Worm (Caenorhabditis elegans) whole organism, L4 larva: ENCODE measurements around the gene sng-1.

Experiments used
- F37D6.2 ChIP-seq: sonication (generic microtip); optimal IDR thresholded peaks from 2 replicates; lab custom pipeline; 2016; ENCODE audit warnings: mild to moderate bottlenecking, missing genetic modification characterization, missing compliant biosample characterization
- T20F7.1 ChIP-seq: fragments of 200-800 bp; sonication (Bioruptor generic); optimal IDR thresholded peaks from 2 replicates; lab custom pipeline; 2018; ENCODE audit warnings: mild to moderate bottlenecking, missing genetic modification characterization, missing compliant biosample characterization
- Y5F2A.4 ChIP-seq: fragments of 200-800 bp; sonication (Bioruptor generic); optimal IDR thresholded peaks from 2 replicates; lab custom pipeline; 2018; ENCODE audit warnings: mild to moderate bottlenecking, missing genetic modification characterization, missing compliant biosample characterization
- aha-1 ChIP-seq: fragments of 150-350 bp; peaks from one replicate; lab custom pipeline; 2014; ENCODE audit warnings: missing biosample characterization, missing genetic modification characterization
- ceh-28 ChIP-seq: fragments of 150-350 bp; optimal IDR thresholded peaks from 2 replicates; lab custom pipeline; 2014; ENCODE audit warnings: missing biosample characterization, missing genetic modification reagents, missing genetic modification characterization
- ctbp-1 ChIP-seq: fragments of 200-800 bp; sonication (Bioruptor generic); IDR thresholded peaks from 2 replicates; pipeline ENCODE4 v1.3.6; 2022; ENCODE audit warnings: missing genetic modification reagents, missing genetic modification characterization, missing compliant biosample characterization
- daf-16 ChIP-seq, 3 experiments: sonication (generic microtip); optimal IDR thresholded peaks; 2 replicates each; lab custom pipeline; 2016 to 2017; ENCODE audit warnings: missing genetic modification characterization in 3 of 3, missing genetic modification reagents in 3 of 3, mild to moderate bottlenecking in 2 of 3, missing compliant biosample characterization in 2 of 3, missing biosample characterization in 1 of 3, moderate library complexity in 1 of 3
- daf-19 ChIP-seq: fragments of 200-800 bp; sonication (Bioruptor generic); conservative IDR thresholded peaks from 2 replicates; pipeline ENCODE4 v1.3.6; 2022; ENCODE audit warnings: missing genetic modification characterization, missing compliant biosample characterization
- dmd-6 ChIP-seq: fragments of 200-800 bp; sonication (Bioruptor generic); IDR thresholded peaks from 2 replicates; pipeline ENCODE4 v1.3.6; 2022; ENCODE audit warnings: missing genetic modification reagents, missing genetic modification characterization, missing compliant biosample characterization
- dmd-8 ChIP-seq: fragments of 200-800 bp; sonication (Bioruptor generic); IDR thresholded peaks from 2 replicates; pipeline ENCODE4 v1.3.6; 2022; ENCODE audit warnings: missing genetic modification characterization, missing compliant biosample characterization
- dve-1 ChIP-seq: sonication (generic microtip); optimal IDR thresholded peaks from 2 replicates; lab custom pipeline; 2017; ENCODE audit warnings: antibody characterized with exemption, mild to moderate bottlenecking, missing genetic modification characterization, missing compliant biosample characterization; ENCODE audit not compliant: insufficient read depth
- egl-43 ChIP-seq: fragments of 200-800 bp; sonication (Bioruptor generic); IDR thresholded peaks from 2 replicates; pipeline ENCODE4 v1.3.6; 2022; ENCODE audit warnings: missing genetic modification reagents, missing genetic modification characterization, missing compliant biosample characterization
- fkh-10 ChIP-seq: fragments of 150-350 bp; optimal IDR thresholded peaks from 2 replicates; lab custom pipeline; 2014; ENCODE audit warnings: missing biosample characterization, missing genetic modification reagents, missing genetic modification characterization
- fos-1 ChIP-seq: fragments of 150-350 bp; optimal IDR thresholded peaks from 2 replicates; lab custom pipeline; 2014; ENCODE audit warnings: missing biosample characterization, missing genetic modification characterization
- gei-8 ChIP-seq: fragments of 200-800 bp; sonication (Bioruptor generic); optimal IDR thresholded peaks from 2 replicates; lab custom pipeline; 2018; ENCODE audit warnings: mild to moderate bottlenecking, missing genetic modification characterization, missing compliant biosample characterization
- hif-1 ChIP-seq, 2 experiments: sonication (generic microtip); optimal IDR thresholded peaks; 2 replicates each; lab custom pipeline; 2016 to 2017; ENCODE audit warnings: missing compliant biosample characterization in 2 of 2, missing genetic modification characterization in 2 of 2, missing genetic modification reagents in 2 of 2, missing genotype in 2 of 2, mild to moderate bottlenecking in 1 of 2
- hlh-11 ChIP-seq: fragments of 200-800 bp; sonication (Bioruptor generic); optimal IDR thresholded peaks from 2 replicates; lab custom pipeline; 2018; ENCODE audit warnings: mild to moderate bottlenecking, missing genetic modification characterization, missing compliant biosample characterization
- hlh-30 ChIP-seq: sonication (generic microtip); optimal IDR thresholded peaks from 2 replicates; lab custom pipeline; 2017; ENCODE audit warnings: antibody characterized with exemption, mild to moderate bottlenecking, missing genetic modification characterization, missing compliant biosample characterization; ENCODE audit not compliant: insufficient read depth
- hmg-1.1 ChIP-seq: fragments of 200-800 bp; sonication (Bioruptor generic); IDR thresholded peaks from 2 replicates; pipeline ENCODE4 v1.3.6; 2022; ENCODE audit warnings: missing genetic modification reagents, missing genetic modification characterization, missing compliant biosample characterization
- lin-1 ChIP-seq: fragments of 200-800 bp; sonication (Bioruptor generic); IDR thresholded peaks from 2 replicates; pipeline ENCODE4 v1.3.6; 2022; ENCODE audit warnings: missing genetic modification reagents, missing genetic modification characterization, missing compliant biosample characterization
- lir-3 ChIP-seq: sonication (generic microtip); optimal IDR thresholded peaks from 2 replicates; lab custom pipeline; 2016; ENCODE audit warnings: mild to moderate bottlenecking, missing genetic modification characterization, missing compliant biosample characterization
- lsy-2 ChIP-seq, 2 experiments: fragments of 150-350 bp in 1 of 2; sonication (generic microtip) in 1 of 2; optimal IDR thresholded peaks; 2 replicates each; lab custom pipeline; 2014 to 2017; ENCODE audit warnings: missing biosample characterization in 2 of 2, missing genetic modification characterization in 2 of 2
- mdl-1 ChIP-seq, 2 experiments: fragments of 150-350 bp in 1 of 2; sonication (generic microtip) in 1 of 2; optimal IDR thresholded peaks; 2 replicates each; lab custom pipeline; 2014 to 2017; ENCODE audit warnings: missing biosample characterization in 2 of 2, missing genetic modification characterization in 2 of 2
- mdt-29 ChIP-seq: fragments of 200-800 bp; sonication (Bioruptor generic); IDR thresholded peaks from 2 replicates; pipeline ENCODE4 v1.3.6; 2022; ENCODE audit warnings: missing genetic modification reagents, missing genetic modification characterization, missing compliant biosample characterization
- mep-1 ChIP-seq: fragments of 150-350 bp; sonication (generic microtip); optimal IDR thresholded peaks from 3 replicates; lab custom pipeline; 2014; ENCODE audit warnings: missing biosample characterization, missing genetic modification characterization
- mes-2 ChIP-seq: sonication (generic microtip); optimal IDR thresholded peaks from 2 replicates; lab custom pipeline; 2016; ENCODE audit warnings: missing genotype, mild to moderate bottlenecking, missing genetic modification characterization, missing compliant biosample characterization; ENCODE audit not compliant: poor library complexity, severe bottlenecking
- mxl-3 ChIP-seq: fragments of 200-800 bp; sonication (Bioruptor generic); optimal IDR thresholded peaks from 2 replicates; lab custom pipeline; 2018; ENCODE audit warnings: mild to moderate bottlenecking, missing genetic modification characterization, missing compliant biosample characterization
- nhr-11 ChIP-seq: fragments of 150-350 bp; optimal IDR thresholded peaks from 2 replicates; lab custom pipeline; 2014; ENCODE audit warnings: missing biosample characterization, missing genetic modification characterization
- nhr-111 ChIP-seq: fragments of 200-800 bp; sonication (Bioruptor generic); optimal IDR thresholded peaks from 2 replicates; lab custom pipeline; 2018; ENCODE audit warnings: mild to moderate bottlenecking, missing genetic modification characterization, missing compliant biosample characterization
- nhr-28 ChIP-seq: fragments of 150-350 bp; optimal IDR thresholded peaks from 2 replicates; lab custom pipeline; 2014; ENCODE audit warnings: missing biosample characterization, missing genetic modification characterization
- nhr-48 ChIP-seq: sonication (generic microtip); optimal IDR thresholded peaks from 2 replicates; lab custom pipeline; 2016; ENCODE audit warnings: mild to moderate bottlenecking, missing genetic modification characterization, missing compliant biosample characterization
- nhr-6 ChIP-seq: fragments of 150-350 bp; optimal IDR thresholded peaks from 2 replicates; lab custom pipeline; 2014; ENCODE audit warnings: missing biosample characterization, missing genetic modification characterization
- nhr-77 ChIP-seq: fragments of 150-350 bp; optimal IDR thresholded peaks from 2 replicates; lab custom pipeline; 2014; ENCODE audit warnings: missing biosample characterization, missing genetic modification characterization
- pqm-1 ChIP-seq: sonication (generic microtip); optimal IDR thresholded peaks from 2 replicates; lab custom pipeline; 2017; ENCODE audit warnings: missing biosample characterization, missing genetic modification characterization
- rbr-2 ChIP-seq: sonication (generic microtip); optimal IDR thresholded peaks from 2 replicates; lab custom pipeline; 2016; ENCODE audit warnings: missing genotype, missing genetic modification characterization, missing compliant biosample characterization
- set-16 ChIP-seq: fragments of 200-800 bp; sonication (Bioruptor generic); IDR thresholded peaks from 2 replicates; pipeline ENCODE4 v1.3.6; 2022; ENCODE audit warnings: missing genetic modification reagents, missing genetic modification characterization, missing compliant biosample characterization
- snpc-1.2 ChIP-seq: fragments of 200-800 bp; sonication (Bioruptor generic); IDR thresholded peaks from 2 replicates; pipeline ENCODE4 v1.3.6; 2022; ENCODE audit warnings: missing genetic modification reagents, missing genetic modification characterization, missing compliant biosample characterization
- tra-1 ChIP-seq: fragments of 200-800 bp; sonication (Bioruptor generic); IDR thresholded peaks from 2 replicates; pipeline ENCODE4 v1.3.6; 2022; ENCODE audit warnings: missing genetic modification reagents, missing genetic modification characterization, missing compliant biosample characterization
- unc-62 ChIP-seq, 3 experiments: fragments of 150-350 bp in 1 of 3; sonication (generic microtip); optimal IDR thresholded peaks in 2 of 3; peaks in 1 of 3; 1 replicate in 1 of 3; 2 replicates in 2 of 3; lab custom pipeline; 2014 to 2017; ENCODE audit warnings: missing biosample characterization in 3 of 3, missing genetic modification characterization in 3 of 3, missing genetic modification reagents in 3 of 3, missing genotype in 1 of 3

Gene sng-1

DNA sequence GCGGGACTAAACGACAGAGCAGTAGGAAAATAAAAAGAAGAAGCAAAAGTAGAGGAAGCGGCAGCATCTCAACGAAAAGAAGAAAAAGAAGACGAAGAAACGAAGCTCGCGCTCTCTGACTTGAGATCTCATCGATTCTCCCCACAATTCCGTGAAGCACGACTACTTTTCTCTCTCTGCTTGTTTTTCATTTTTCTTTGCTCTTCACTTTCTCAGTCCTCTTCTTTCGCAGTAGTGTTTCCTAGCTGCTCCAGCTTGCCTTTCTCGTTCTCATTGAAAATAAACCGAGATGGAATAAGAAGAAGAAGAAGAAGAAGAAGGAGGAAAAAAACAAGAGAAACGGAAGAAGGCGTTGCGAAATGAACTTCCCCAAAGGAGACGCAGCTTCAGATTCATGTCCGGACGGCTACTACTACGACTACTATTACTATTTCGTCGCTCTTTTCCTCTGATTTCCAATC is 42.6 kb upstream of the sng-1 start:
- TF ChIP-seq ctbp-1 (GFP tag; lab: Robert Waterston, UW), result peak; percentile 76
- no peak for TF ChIP-seq nhr-6 (tag; lab: Kevin White, UChicago)
- TF ChIP-seq nhr-111 (GFP tag; lab: Kevin White, UChicago), result no peak
- peak; percentile 20 to 45 for TF ChIP-seq lsy-2 (tag; optimal IDR thresholded peaks at IDR 0.05; lab: Kevin White, UChicago)
- peak; percentile 96 for TF ChIP-seq fkh-10 (GFP tag; lab: Kevin White, UChicago)
- TF ChIP-seq unc-62 (GFP tag; optimal IDR thresholded peaks at IDR 0.05 in 1 of 2; lab: Kevin White, UChicago), result peak in 1 of 2 experiments; percentile 86
- no peak for TF ChIP-seq unc-62 (tag; optimal IDR thresholded peaks at IDR 0.05; lab: Kevin White, UChicago)
- peak; percentile 55; the same call in 1 of the 2 replicates for TF ChIP-seq hmg-1.1
- TF ChIP-seq mep-1 (tag; lab: Kevin White, UChicago), result peak; percentile 64
- TF ChIP-seq hlh-11 (tag; lab: Kevin White, UChicago), result peak; percentile 24
- TF ChIP-seq hlh-30 (tag; lab: Kevin White, UChicago), result peak; percentile 11
- peak; percentile 74 for TF ChIP-seq rbr-2
- no peak for TF ChIP-seq snpc-1.2 (GFP tag; lab: Robert Waterston, UW)
- TF ChIP-seq mdl-1 (tag; optimal IDR thresholded peaks at IDR 0.05; lab: Kevin White, UChicago), result peak in 1 of 2 experiments; percentile 45
- peak; percentile 10 for TF ChIP-seq ceh-28 (tag; lab: Kevin White, UChicago)
- TF ChIP-seq nhr-77, result no peak
- peak; percentile 38; the same call in 1 of the 2 replicates for TF ChIP-seq set-16
- TF ChIP-seq aha-1 (tag; lab: Kevin White, UChicago), result peak; percentile 96
- TF ChIP-seq F37D6.2, result peak; percentile 79

DNA sequence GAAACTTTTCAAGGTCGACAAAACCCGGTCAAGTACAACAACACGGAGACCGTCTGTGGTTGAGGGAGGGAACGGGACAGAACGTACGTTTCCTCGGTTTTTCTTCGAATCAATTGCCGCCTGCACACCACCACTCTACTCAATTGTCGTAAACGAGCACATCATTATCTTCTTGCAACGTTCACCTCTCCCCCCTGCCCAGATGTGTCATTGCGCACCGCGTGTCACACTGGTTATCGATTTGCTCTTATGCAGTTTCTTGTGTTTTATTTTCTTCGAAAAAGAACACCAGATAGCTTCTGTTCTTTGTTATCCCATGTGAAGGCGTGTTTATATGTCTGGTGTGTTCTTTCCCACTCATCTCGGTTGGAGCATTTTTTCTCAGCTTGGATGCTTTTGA is 37.8 kb upstream of the sng-1 start:
- TF ChIP-seq daf-19 (GFP tag; lab: Robert Waterston, UW), result 0 out of 2 replicates have a peak, but pooled peaks have one; percentile 8
- no peak for TF ChIP-seq nhr-77

- TF ChIP-seq unc-62 (GFP tag; optimal IDR thresholded peaks at IDR 0.05 in 1 of 2; lab: Kevin White, UChicago), result peak; percentile 40 to 89
- TF ChIP-seq unc-62 (tag; optimal IDR thresholded peaks at IDR 0.05; lab: Kevin White, UChicago), result no peak
- TF ChIP-seq dmd-8 (GFP tag; lab: Robert Waterston, UW), result no peak
- TF ChIP-seq Y5F2A.4 (GFP tag; lab: Kevin White, UChicago), result no peak
- no peak for TF ChIP-seq egl-43
- 0 out of 2 replicates have a peak, but pooled peaks have one; percentile 67 for TF ChIP-seq tra-1 (GFP tag; lab: Robert Waterston, UW)
- peak in 1 of 2 experiments; percentile 16 for TF ChIP-seq daf-16 (GFP tag; optimal IDR thresholded peaks at IDR 0.05; lab: Kevin White, UChicago)
- peak; percentile 53 for TF ChIP-seq daf-16 (tag; optimal IDR thresholded peaks at IDR 0.05; lab: Kevin White, UChicago)
- peak; percentile 89 for TF ChIP-seq dmd-6 (GFP tag; lab: Robert Waterston, UW)
- TF ChIP-seq nhr-48 (tag; lab: Kevin White, UChicago), result peak; percentile 59
- TF ChIP-seq hlh-11 (tag; lab: Kevin White, UChicago), result peak; percentile 42
- peak; percentile 21 for TF ChIP-seq T20F7.1 (GFP tag; lab: Kevin White, UChicago)
- peak; percentile 77 for TF ChIP-seq dve-1 (tag; lab: Kevin White, UChicago)
Observed at ce11 chrX:7290859-7291628, 36.4 kb upstream of the sng-1 start.

DNA sequence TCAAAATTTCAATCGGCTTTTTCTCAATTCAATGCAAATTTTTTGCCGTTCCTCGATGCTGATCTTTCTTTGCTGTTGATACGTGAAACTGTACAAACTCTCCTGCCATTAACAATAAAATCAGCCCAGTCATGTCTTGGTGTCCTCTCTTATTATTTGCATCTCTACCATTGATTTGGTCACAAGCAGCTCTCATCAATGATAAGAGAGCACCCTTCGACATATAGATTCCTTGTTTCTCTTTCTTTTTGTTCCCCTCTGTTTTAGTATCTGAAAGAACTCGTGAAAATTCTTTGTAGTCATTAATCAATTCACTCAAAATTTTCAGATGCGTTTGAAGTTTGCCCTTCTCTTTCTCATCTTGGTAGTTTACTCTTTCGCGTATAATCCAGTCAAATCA is 35.6 kb upstream of the sng-1 start, which contains the start of gene lron-7:
Gene lron-7 (plus strand): TSS at position 323 of the 400 bp plus-strand sequence.
- peak; percentile 81 for TF ChIP-seq nhr-28 (tag; lab: Kevin White, UChicago)
- no peak for TF ChIP-seq hmg-1.1
- no peak for TF ChIP-seq lir-3
- no peak for TF ChIP-seq mes-2 (tag; lab: Kevin White, UChicago)
- TF ChIP-seq dmd-8 (GFP tag; lab: Robert Waterston, UW), result no peak
- peak; percentile 48 for TF ChIP-seq dmd-6 (GFP tag; lab: Robert Waterston, UW)
- no peak for TF ChIP-seq daf-16 (GFP tag; optimal IDR thresholded peaks at IDR 0.05; lab: Kevin White, UChicago)
- TF ChIP-seq daf-16 (tag; optimal IDR thresholded peaks at IDR 0.05; lab: Kevin White, UChicago), result peak; percentile 61
- no peak for TF ChIP-seq mdt-29
- TF ChIP-seq hif-1 (tag; optimal IDR thresholded peaks at IDR 0.05; lab: Kevin White, UChicago), result no peak
- TF ChIP-seq aha-1 (tag; lab: Kevin White, UChicago), result peak; percentile 49
- no peak for TF ChIP-seq nhr-111 (GFP tag; lab: Kevin White, UChicago)
- peak; percentile 65 for TF ChIP-seq nhr-77
- TF ChIP-seq hlh-30 (tag; lab: Kevin White, UChicago), result peak; percentile 40
- TF ChIP-seq ceh-28 (tag; lab: Kevin White, UChicago), result no peak
- no peak for TF ChIP-seq gei-8
- TF ChIP-seq egl-43, result no peak
- TF ChIP-seq mxl-3, result no peak
- no peak for TF ChIP-seq nhr-11 (tag; lab: Kevin White, UChicago)
- peak; percentile 86 for TF ChIP-seq pqm-1 (tag; lab: Kevin White, UChicago)
- 0 out of 2 replicates have a peak, but pooled peaks have one; percentile 12 for TF ChIP-seq lin-1 (GFP tag; lab: Robert Waterston, UW)
- peak; percentile 23 for TF ChIP-seq dve-1 (tag; lab: Kevin White, UChicago)
- peak; percentile 50 for TF ChIP-seq hlh-11 (tag; lab: Kevin White, UChicago)
- TF ChIP-seq fos-1 (tag; lab: Kevin White, UChicago), result no peak
